Fruit fly (Drosophila melanogaster) whole organism, pupa: Measurements from ENCODE around the gene dob.

Experiments
- CG10348 ChIP-seq: fragments of 200-800 bp; sonication (Bioruptor generic); IDR thresholded peaks from 2 replicates; pipeline ENCODE4 v1.3.6; 2022; ENCODE audit warnings: missing biosample characterization, missing genetic modification characterization
- CG12605 ChIP-seq: fragments of 200-800 bp; sonication (Bioruptor generic); IDR thresholded peaks from 2 replicates; pipeline ENCODE4 v1.3.6; 2022; ENCODE audit warnings: missing biosample characterization, missing genetic modification characterization
- CG13204 ChIP-seq: fragments of 200-800 bp; sonication (Bioruptor generic); optimal IDR thresholded peaks from 2 replicates; lab custom pipeline; 2018; ENCODE audit warnings: missing biosample characterization, mild to moderate bottlenecking, missing genetic modification characterization, moderate library complexity
- CG14655 ChIP-seq: fragments of 200-800 bp; sonication (Bioruptor generic); optimal IDR thresholded peaks from 3 replicates; lab custom pipeline; 2017; ENCODE audit warnings: mild to moderate bottlenecking, missing biosample characterization, missing genetic modification reagents, missing genetic modification characterization
- CG15710 ChIP-seq: fragments of 200-800 bp; sonication (Bioruptor generic); optimal IDR thresholded peaks from 2 replicates; lab custom pipeline; 2018; ENCODE audit warnings: missing biosample characterization, mild to moderate bottlenecking, missing genetic modification characterization, moderate library complexity
- CG17806 ChIP-seq: fragments of 200-800 bp; sonication (Bioruptor generic); optimal IDR thresholded peaks from 2 replicates; lab custom pipeline; 2018; ENCODE audit warnings: missing biosample characterization, mild to moderate bottlenecking, missing genetic modification characterization, moderate library complexity
- CG32121 ChIP-seq: fragments of 200-800 bp; sonication (Bioruptor generic); IDR thresholded peaks from 2 replicates; pipeline ENCODE4 v1.3.6; 2022; ENCODE audit warnings: missing biosample characterization, missing genetic modification characterization
- CG34367 ChIP-seq: fragments of 200-800 bp; sonication (Bioruptor generic); optimal IDR thresholded peaks from 2 replicates; lab custom pipeline; 2018; ENCODE audit warnings: missing biosample characterization, mild to moderate bottlenecking, missing genetic modification characterization
- CG4496 ChIP-seq: fragments of 200-800 bp; sonication (Bioruptor generic); IDR thresholded peaks from 3 replicates; pipeline ENCODE4 v1.3.6; 2022; ENCODE audit warnings: missing biosample characterization, missing genetic modification characterization
- CG8159 ChIP-seq: fragments of 200-800 bp; sonication (Bioruptor generic); optimal IDR thresholded peaks from 3 replicates; lab custom pipeline; 2018; ENCODE audit warnings: missing biosample characterization, mild to moderate bottlenecking, missing genetic modification characterization, moderate library complexity
- CG8301 ChIP-seq: fragments of 200-800 bp; sonication (Bioruptor generic); optimal IDR thresholded peaks from 2 replicates; lab custom pipeline; 2018; ENCODE audit warnings: missing biosample characterization, mild to moderate bottlenecking, missing genetic modification characterization
- CG9948 ChIP-seq: fragments of 200-800 bp; sonication (Bioruptor generic); optimal IDR thresholded peaks from 2 replicates; lab custom pipeline; 2018; ENCODE audit warnings: missing biosample characterization, mild to moderate bottlenecking, missing genetic modification characterization, moderate library complexity
- D1 ChIP-seq: fragments of 200-800 bp; sonication (Bioruptor generic); optimal IDR thresholded peaks from 2 replicates; lab custom pipeline; 2018; ENCODE audit warnings: missing biosample characterization, mild to moderate bottlenecking, missing genetic modification characterization, moderate library complexity
- EcR ChIP-seq: fragments of 200-800 bp; sonication (Bioruptor generic); optimal IDR thresholded peaks from 3 replicates; lab custom pipeline; 2019; ENCODE audit warnings: missing biosample characterization, missing genetic modification characterization, mild to moderate bottlenecking, moderate library complexity, missing genetic modification reagents
- Ets98B ChIP-seq: fragments of 200-800 bp; sonication (Bioruptor generic); IDR thresholded peaks from 2 replicates; pipeline ENCODE4 v1.3.6; 2022; ENCODE audit warnings: missing biosample characterization, missing genetic modification characterization
- Pif1A ChIP-seq: fragments of 200-800 bp; sonication (Bioruptor generic); optimal IDR thresholded peaks from 3 replicates; lab custom pipeline; 2016; ENCODE audit warnings: missing biosample characterization, missing genetic modification characterization
- Pif1B ChIP-seq: fragments of 200-800 bp; sonication (Bioruptor generic); optimal IDR thresholded peaks from 3 replicates; lab custom pipeline; 2016; ENCODE audit warnings: missing biosample characterization, missing genetic modification characterization
- Snoo ChIP-seq: fragments of 200-800 bp; sonication (Bioruptor generic); optimal IDR thresholded peaks from 3 replicates; lab custom pipeline; 2017; ENCODE audit warnings: missing biosample characterization, mild to moderate bottlenecking, missing genetic modification characterization, inconsistent platforms
- fd96Ca ChIP-seq: fragments of 200-800 bp; sonication (Bioruptor generic); IDR thresholded peaks from 3 replicates; pipeline ENCODE4 v1.3.6; 2022; ENCODE audit warnings: missing biosample characterization, missing genetic modification characterization
- gl ChIP-seq: fragments of 200-800 bp; sonication (Bioruptor generic); optimal IDR thresholded peaks from 2 replicates; lab custom pipeline; 2018; ENCODE audit warnings: missing biosample characterization, mild to moderate bottlenecking, missing genetic modification characterization
- rn ChIP-seq: fragments of 200-800 bp; sonication (Bioruptor generic); IDR thresholded peaks from 2 replicates; pipeline ENCODE4 v1.3.6; 2022; ENCODE audit warnings: missing biosample characterization, missing genetic modification characterization

The dob gene

DNA sequence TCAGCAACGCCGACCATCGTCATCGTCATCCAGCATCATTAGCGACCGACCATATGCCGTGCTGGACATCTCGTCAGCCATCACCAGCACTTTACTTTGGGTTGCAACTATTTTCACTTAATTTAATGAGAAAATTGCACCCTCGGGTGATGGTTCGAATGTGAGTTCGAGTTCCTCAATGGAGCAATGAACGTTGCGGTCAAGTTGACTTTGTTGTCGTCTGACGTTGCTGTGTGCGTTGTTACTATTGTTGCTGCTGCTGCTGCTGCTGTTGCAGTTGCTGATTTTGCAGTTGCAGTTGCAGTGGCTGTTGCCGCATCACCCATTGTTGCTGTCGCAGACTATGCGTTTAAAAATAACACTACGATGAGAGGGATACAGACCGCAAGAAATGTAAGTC is 36.9 kb upstream of the dob start:
- TF ChIP-seq Snoo (tag; lab: Kevin White, UChicago) (no peak), Ets98B (GFP tag; lab: Robert Waterston, UW) (no peak), D1 (tag; lab: Kevin White, UChicago) (no peak), CG9948 (tag; lab: Kevin White, UChicago) (no peak), CG14655 (GFP tag; lab: Kevin White, UChicago) (no peak), CG4496 (GFP tag; lab: Robert Waterston, UW) (no peak), Pif1A (GFP tag; lab: Kevin White, UChicago) (no peak), CG8159 (no peak), CG8301 (no peak), Pif1B (GFP tag; lab: Kevin White, UChicago) (no peak), CG13204 (GFP tag; lab: Kevin White, UChicago) (peak; percentile 37), EcR (peak; percentile 89), CG32121 (no peak), gl (tag; lab: Kevin White, UChicago) (no peak), CG10348 (GFP tag; lab: Robert Waterston, UW) (no peak), rn (GFP tag; lab: Robert Waterston, UW) (no peak), CG34367 (tag; lab: Kevin White, UChicago) (no peak)
- TF ChIP-seq, all 21 proteins: peak for 2

dm6 chrX:15042499-15042898 is 24.3 kb upstream of the dob start:
- TF ChIP-seq gl (tag; lab: Kevin White, UChicago) (no peak), Pif1A (GFP tag; lab: Kevin White, UChicago) (no peak), CG12605 (GFP tag; lab: Robert Waterston, UW) (no peak), CG14655 (GFP tag; lab: Kevin White, UChicago) (peak; percentile 7), Pif1B (GFP tag; lab: Kevin White, UChicago) (no peak), rn (GFP tag; lab: Robert Waterston, UW) (no peak), CG8301 (no peak), CG34367 (tag; lab: Kevin White, UChicago) (no peak), CG32121 (peak; percentile 62), D1 (tag; lab: Kevin White, UChicago) (no peak), Ets98B (GFP tag; lab: Robert Waterston, UW) (peak; percentile 27), CG17806 (tag; lab: Kevin White, UChicago) (peak; percentile 34), CG15710 (tag; lab: Kevin White, UChicago) (no peak), Snoo (tag; lab: Kevin White, UChicago) (no peak), CG9948 (tag; lab: Kevin White, UChicago) (peak; percentile 2), CG8159 (peak; percentile 8), CG13204 (GFP tag; lab: Kevin White, UChicago) (no peak), EcR (no peak), CG4496 (GFP tag; lab: Robert Waterston, UW) (peak; percentile 68; the same call in 2 of the 3 replicates), fd96Ca (0 out of 3 replicates have a peak, but pooled peaks have one; percentile 7), CG10348 (GFP tag; lab: Robert Waterston, UW) (no peak)

- TF ChIP-seq gl (tag; lab: Kevin White, UChicago) (no peak), CG12605 (GFP tag; lab: Robert Waterston, UW) (peak; percentile 89), D1 (tag; lab: Kevin White, UChicago) (no peak), EcR (no peak), CG14655 (GFP tag; lab: Kevin White, UChicago) (peak; percentile 80), CG17806 (tag; lab: Kevin White, UChicago) (peak; percentile 74), CG32121 (peak; percentile 85), CG4496 (GFP tag; lab: Robert Waterston, UW) (peak; percentile 90), Pif1A (GFP tag; lab: Kevin White, UChicago) (peak; percentile 59), CG15710 (tag; lab: Kevin White, UChicago) (peak; percentile 53), CG34367 (tag; lab: Kevin White, UChicago) (peak; percentile 51), fd96Ca (peak; percentile 83), CG10348 (GFP tag; lab: Robert Waterston, UW) (peak; percentile 62; the same call in 1 of the 2 replicates), Ets98B (GFP tag; lab: Robert Waterston, UW) (peak; percentile 88), rn (GFP tag; lab: Robert Waterston, UW) (peak; percentile 75), CG9948 (tag; lab: Kevin White, UChicago) (peak; percentile 65), Pif1B (GFP tag; lab: Kevin White, UChicago) (peak; percentile 70), CG8159 (peak; percentile 59), CG8301 (peak; percentile 80), CG13204 (GFP tag; lab: Kevin White, UChicago) (no peak), Snoo (tag; lab: Kevin White, UChicago) (peak; percentile 53)
Measured at dm6 chrX:15043013-15043699, 23.7 kb upstream of the dob start.

DNA sequence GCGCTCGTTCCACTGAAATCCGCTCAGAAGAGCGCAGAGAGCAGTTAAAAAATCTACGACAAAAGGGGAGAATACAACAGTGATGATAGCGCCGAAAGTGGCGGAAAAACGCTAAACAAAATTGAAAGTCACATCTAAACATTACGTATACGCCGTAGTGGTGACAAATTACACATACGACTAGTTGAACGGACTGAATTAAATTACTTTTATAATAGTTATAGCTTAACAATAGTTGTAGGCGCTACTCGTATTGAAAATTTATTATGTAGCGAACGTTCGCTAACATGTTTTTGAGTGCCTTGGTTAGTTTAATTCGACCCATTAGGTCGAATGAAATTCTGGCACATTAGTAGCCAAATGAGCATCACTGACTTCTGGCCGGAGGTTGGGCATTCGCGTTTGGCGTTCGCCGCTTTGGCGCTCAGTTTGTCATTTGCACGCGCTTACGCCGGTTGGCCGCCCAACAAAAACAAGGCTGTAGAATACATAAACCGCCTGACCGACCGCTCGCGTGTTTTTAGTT is 23.0 kb upstream of the dob start, which contains the start of gene CG5541:
Gene CG5541 (plus strand): TSS at position 424 of the 526 bp plus-strand sequence.
- TF ChIP-seq CG14655 (GFP tag; lab: Kevin White, UChicago) (peak; percentile 34), CG15710 (tag; lab: Kevin White, UChicago) (peak; percentile 35), CG12605 (GFP tag; lab: Robert Waterston, UW) (no peak), CG4496 (GFP tag; lab: Robert Waterston, UW) (no peak; the same call in 2 of the 3 replicates), CG8159 (peak; percentile 40), CG17806 (tag; lab: Kevin White, UChicago) (no peak), CG32121 (peak; percentile 7; the same call in 1 of the 2 replicates), CG34367 (tag; lab: Kevin White, UChicago) (no peak), EcR (no peak), Pif1A (GFP tag; lab: Kevin White, UChicago) (peak; percentile 48), rn (GFP tag; lab: Robert Waterston, UW) (no peak), gl (tag; lab: Kevin White, UChicago) (no peak), CG10348 (GFP tag; lab: Robert Waterston, UW) (no peak), Snoo (tag; lab: Kevin White, UChicago) (peak; percentile 12), Pif1B (GFP tag; lab: Kevin White, UChicago) (peak; percentile 34), D1 (tag; lab: Kevin White, UChicago) (no peak), CG13204 (GFP tag; lab: Kevin White, UChicago) (no peak), fd96Ca (0 out of 3 replicates have a peak, but pooled peaks have one; percentile 4), CG9948 (tag; lab: Kevin White, UChicago) (no peak), CG8301 (no peak), Ets98B (GFP tag; lab: Robert Waterston, UW) (no peak)
